Worm (Caenorhabditis elegans) whole organism, mixed stage, embryonic: ENCODE measurements around the gene cfz-2.

Experiments used
- elt-1 ChIP-seq: sonication (generic microtip); optimal IDR thresholded peaks from 2 replicates; lab custom pipeline; 2017; ENCODE audit warnings: missing genetic modification characterization, mild to moderate bottlenecking, missing compliant biosample characterization, antibody characterized with exemption, moderate library complexity, borderline replicate concordance; ENCODE audit not compliant: insufficient read depth
- elt-3 ChIP-seq: fragments of 150-350 bp; optimal IDR thresholded peaks from 2 replicates; lab custom pipeline; 2014; ENCODE audit warnings: missing biosample characterization, missing genetic modification characterization
- ham-2 ChIP-seq: fragments of 200-800 bp; sonication (Bioruptor generic); optimal IDR thresholded peaks from 2 replicates; lab custom pipeline; 2018; ENCODE audit warnings: mild to moderate bottlenecking, missing genetic modification characterization, missing compliant biosample characterization
- lin-32 ChIP-seq: fragments of 200-800 bp; sonication (Bioruptor generic); optimal IDR thresholded peaks from 2 replicates; lab custom pipeline; 2018; ENCODE audit warnings: mild to moderate bottlenecking, missing genetic modification characterization, missing compliant biosample characterization
- lsy-2 ChIP-seq: fragments of 150-350 bp; optimal IDR thresholded peaks from 2 replicates; lab custom pipeline; 2014; ENCODE audit warnings: missing biosample characterization, missing genetic modification characterization

DNA sequence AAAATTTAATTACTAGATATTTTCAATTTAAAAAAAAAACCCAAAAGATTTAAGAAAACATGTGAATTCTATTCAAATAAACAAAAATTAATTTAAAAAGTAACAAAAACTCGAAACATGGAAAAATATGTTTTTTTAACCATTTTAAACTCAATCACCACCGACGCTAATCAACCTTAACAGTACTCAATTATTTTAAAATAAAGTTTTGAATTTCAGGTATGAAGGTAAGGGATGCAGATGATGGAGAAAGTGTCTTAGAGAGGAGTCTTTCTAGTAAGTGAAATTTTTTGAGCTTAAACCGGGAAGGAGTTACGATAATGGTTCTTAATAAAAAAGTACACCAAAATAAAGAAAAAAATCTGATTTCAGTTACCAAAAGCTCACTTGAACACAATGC, 18.8 kb upstream of the cfz-2 start, which contains the start of gene slc-28.1:
- TF ChIP-seq lin-32 (no peak), elt-3 (tag; lab: Kevin White, UChicago) (no peak), lsy-2 (tag; lab: Kevin White, UChicago) (no peak), ham-2 (no peak), elt-1 (no peak)
